Worm (Caenorhabditis elegans) whole organism, L1 larva: ENCODE measurements around the gene dgat-2.

Experiments used
- ceh-63 ChIP-seq: fragments of 200-800 bp; sonication (Bioruptor generic); optimal IDR thresholded peaks from 2 replicates; lab custom pipeline; 2018; ENCODE audit warnings: mild to moderate bottlenecking, missing genetic modification characterization, missing compliant biosample characterization
- lin-39 ChIP-seq: fragments of 150-350 bp; optimal IDR thresholded peaks from 2 replicates; lab custom pipeline; 2014; ENCODE audit warnings: missing biosample characterization, missing genetic modification reagents, missing genetic modification characterization
- mep-1 ChIP-seq: fragments of 150-350 bp; optimal IDR thresholded peaks from 2 replicates; lab custom pipeline; 2014; ENCODE audit warnings: missing biosample characterization, missing genetic modification characterization
- nhr-76 ChIP-seq: sonication (generic microtip); optimal IDR thresholded peaks from 2 replicates; lab custom pipeline; 2017; ENCODE audit warnings: missing biosample characterization, missing genetic modification characterization
- nhr-90 ChIP-seq: sonication (generic microtip); optimal IDR thresholded peaks from 2 replicates; lab custom pipeline; 2016; ENCODE audit warnings: mild to moderate bottlenecking, missing genetic modification characterization, missing compliant biosample characterization; ENCODE audit not compliant: poor library complexity

DNA sequence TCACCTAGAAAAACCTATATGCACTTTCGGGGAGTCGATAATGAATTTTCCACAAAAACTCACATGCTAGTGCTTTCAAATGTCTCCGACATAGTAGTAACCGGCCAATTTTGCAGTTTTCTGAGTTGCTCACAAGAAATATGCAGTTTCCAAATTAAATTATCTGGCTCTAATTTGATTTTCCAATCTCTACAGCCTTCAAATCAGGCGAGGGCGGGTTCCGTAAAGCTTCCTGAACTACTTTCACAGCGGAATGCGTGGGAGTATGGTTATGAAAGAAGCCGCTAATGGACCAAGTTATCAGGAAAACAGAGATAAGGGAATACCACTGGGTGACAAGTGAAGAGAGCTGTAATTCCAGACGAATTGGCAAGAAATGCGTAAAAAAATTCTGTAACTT is 5.8 kb downstream of the dgat-2 start, which contains the start of gene F59A1.11:
- no peak for TF ChIP-seq nhr-90
- TF ChIP-seq mep-1, result no peak
- TF ChIP-seq ceh-63 (GFP tag; lab: Kevin White, UChicago), result no peak
- no peak for TF ChIP-seq lin-39 (tag; lab: Kevin White, UChicago)
- TF ChIP-seq nhr-76, result no peak
